Worm (Caenorhabditis elegans) whole organism, L4/young adult: ENCODE measurements around the gene vha-7.
A peak's percentile ranks its signal among the peaks of the same experiment; 100 is the strongest.

ENCODE experiments used
- W03F9.2 ChIP-seq: fragments of 150-350 bp; optimal IDR thresholded peaks from 2 replicates; lab custom pipeline; 2014; ENCODE audit warnings: missing biosample characterization, missing genetic modification characterization
- dao-5 ChIP-seq: sonication (generic microtip); optimal IDR thresholded peaks from 2 replicates; lab custom pipeline; 2016; ENCODE audit warnings: missing genotype, missing genetic modification characterization, moderate library complexity, missing compliant biosample characterization
- him-1 ChIP-seq: sonication (generic microtip); optimal IDR thresholded peaks from 2 replicates; lab custom pipeline; 2016; ENCODE audit warnings: missing genotype, missing genetic modification reagents, missing genetic modification characterization, missing compliant biosample characterization

DNA sequence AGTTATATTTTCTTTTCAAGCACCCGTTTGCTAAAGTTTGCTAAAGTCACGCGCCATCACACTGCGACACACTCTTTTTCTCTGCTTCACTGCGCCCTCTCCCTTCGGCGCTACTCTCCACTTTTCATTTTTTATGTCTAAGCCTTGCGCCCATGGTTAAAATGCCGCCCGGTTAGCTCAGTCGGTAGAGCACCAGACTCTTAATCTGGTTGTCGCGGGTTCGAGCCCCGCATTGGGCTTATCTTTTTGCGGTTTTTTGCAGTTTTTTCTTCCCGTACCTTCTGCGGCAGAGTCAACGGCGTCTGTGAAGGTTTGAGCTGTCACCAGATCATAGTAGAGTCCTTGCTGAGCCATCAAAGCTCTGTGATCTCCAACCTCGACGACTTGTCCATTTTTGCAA, 45.7 kb upstream of the vha-7 start:
- TF ChIP-seq W03F9.2 (no peak), dao-5 (tag; lab: Kevin White, UChicago) (peak; percentile 52), him-1 (peak; percentile 74)
